Fruit fly (Drosophila melanogaster) whole organism, embryonic: ENCODE data around the gene CG18213.
A peak's percentile ranks its signal among the peaks of the same experiment; 100 is the strongest.

ENCODE experiments used
- Aef1 ChIP-seq: fragments of 200-800 bp; sonication (Bioruptor generic); IDR thresholded peaks from 3 replicates; pipeline ENCODE4 v1.3.6; 2022; ENCODE audit warnings: missing biosample characterization, missing genetic modification characterization
- B-H1 ChIP-seq: fragments of 200-800 bp; sonication (Bioruptor generic); IDR thresholded peaks from 3 replicates; pipeline ENCODE4 v1.3.6; 2022; ENCODE audit warnings: missing biosample characterization, missing genetic modification characterization
- BEAF-32 ChIP-seq: fragments of 200-800 bp; sonication (Bioruptor generic); optimal IDR thresholded peaks from 3 replicates; lab custom pipeline; 2017; ENCODE audit warnings: missing biosample characterization, missing genetic modification characterization, mild to moderate bottlenecking, moderate library complexity, missing genetic modification reagents
- CG11456 ChIP-seq: fragments of 200-800 bp; sonication (Bioruptor generic); IDR thresholded peaks from 3 replicates; pipeline ENCODE4 v1.3.6; 2022; ENCODE audit warnings: missing biosample characterization, missing genetic modification characterization
- CG11504 ChIP-seq: fragments of 200-800 bp; sonication (Bioruptor generic); optimal IDR thresholded peaks from 3 replicates; lab custom pipeline; 2019; ENCODE audit warnings: missing biosample characterization, mild to moderate bottlenecking, missing genetic modification characterization, moderate library complexity
- CG14860 ChIP-seq: fragments of 200-800 bp; sonication (Bioruptor generic); IDR thresholded peaks from 3 replicates; pipeline ENCODE4 v1.3.6; 2022; ENCODE audit warnings: missing biosample characterization, missing genetic modification characterization; ENCODE audit not compliant: partially characterized antibody
- CG15479 ChIP-seq: fragments of 200-800 bp; sonication (Bioruptor generic); optimal IDR thresholded peaks from 3 replicates; lab custom pipeline; 2019; ENCODE audit warnings: missing biosample characterization, mild to moderate bottlenecking, missing genetic modification characterization, moderate library complexity
- CG15696 ChIP-seq: fragments of 200-800 bp; sonication (Bioruptor generic); optimal IDR thresholded peaks from 2 replicates; lab custom pipeline; 2019; ENCODE audit warnings: missing biosample characterization, mild to moderate bottlenecking, missing genetic modification characterization, moderate library complexity
- CG17829 ChIP-seq: fragments of 200-800 bp; optimal IDR thresholded peaks from 2 replicates; lab custom pipeline; 2019; ENCODE audit warnings: missing biosample characterization, mild to moderate bottlenecking, missing genetic modification characterization, moderate library complexity
- CG2678 ChIP-seq: fragments of 200-800 bp; sonication (Bioruptor generic); optimal IDR thresholded peaks from 3 replicates; lab custom pipeline; 2019; ENCODE audit warnings: missing biosample characterization, mild to moderate bottlenecking, missing genetic modification characterization, moderate library complexity
- CG30431 ChIP-seq: fragments of 200-800 bp; sonication (Bioruptor generic); optimal IDR thresholded peaks from 2 replicates; lab custom pipeline; 2017; ENCODE audit warnings: missing biosample characterization, missing genetic modification characterization
- CG31388 ChIP-seq: fragments of 200-800 bp; sonication (Bioruptor generic); optimal IDR thresholded peaks from 2 replicates; lab custom pipeline; 2016; ENCODE audit warnings: missing biosample characterization, missing genetic modification characterization
- CG34376 ChIP-seq: fragments of 200-800 bp; sonication (Bioruptor generic); optimal IDR thresholded peaks from 2 replicates; lab custom pipeline; 2018; ENCODE audit warnings: missing biosample characterization, mild to moderate bottlenecking, missing genetic modification characterization
- CG34422 ChIP-seq: fragments of 200-800 bp; sonication (Bioruptor generic); IDR thresholded peaks from 3 replicates; pipeline ENCODE4 v1.3.6; 2022; ENCODE audit warnings: missing biosample characterization, missing genetic modification characterization
- CG6272 ChIP-seq: fragments of 200-800 bp; sonication (Bioruptor generic); IDR thresholded peaks from 2 replicates; pipeline ENCODE4 v1.3.6; 2022; ENCODE audit warnings: missing biosample characterization, missing genetic modification characterization
- CG7786 ChIP-seq: fragments of 200-800 bp; sonication (Bioruptor generic); optimal IDR thresholded peaks from 2 replicates; lab custom pipeline; 2016; ENCODE audit warnings: missing biosample characterization, missing genetic modification characterization
- CG9437 ChIP-seq: fragments of 200-800 bp; sonication (Bioruptor generic); optimal IDR thresholded peaks from 2 replicates; lab custom pipeline; 2018; ENCODE audit warnings: missing biosample characterization, mild to moderate bottlenecking, missing genetic modification characterization
- Doc3 ChIP-seq: fragments of 200-800 bp; sonication (Bioruptor generic); IDR thresholded peaks from 3 replicates; pipeline ENCODE4 v1.3.6; 2022; ENCODE audit warnings: missing biosample characterization, missing genetic modification characterization; ENCODE audit not compliant: partially characterized antibody
- GATAe ChIP-seq: fragments of 200-800 bp; sonication (Bioruptor generic); conservative IDR thresholded peaks from 2 replicates; pipeline ENCODE4 v1.3.6; 2022; ENCODE audit warnings: missing biosample characterization, missing genetic modification characterization
- Gsc ChIP-seq: fragments of 200-800 bp; sonication (Bioruptor generic); IDR thresholded peaks from 2 replicates; pipeline ENCODE4 v1.3.6; 2022; ENCODE audit warnings: missing biosample characterization, missing genetic modification characterization
- HLH4C ChIP-seq: fragments of 200-800 bp; sonication (Bioruptor generic); IDR thresholded peaks from 3 replicates; pipeline ENCODE4 v1.3.6; 2022; ENCODE audit warnings: missing biosample characterization, missing genetic modification characterization; ENCODE audit not compliant: partially characterized antibody
- Jarid2 ChIP-seq: fragments of 200-800 bp; sonication (Bioruptor generic); optimal IDR thresholded peaks from 3 replicates; lab custom pipeline; 2017; ENCODE audit warnings: mild to moderate bottlenecking, missing biosample characterization, missing genetic modification reagents, missing genetic modification characterization
- Lhr ChIP-seq: fragments of 200-800 bp; sonication (Bioruptor generic); optimal IDR thresholded peaks from 3 replicates; lab custom pipeline; 2017; ENCODE audit warnings: mild to moderate bottlenecking, missing biosample characterization, missing genetic modification reagents, missing genetic modification characterization
- MESR4 ChIP-seq: fragments of 200-800 bp; sonication (Bioruptor generic); optimal IDR thresholded peaks from 2 replicates; lab custom pipeline; 2018; ENCODE audit warnings: missing biosample characterization, mild to moderate bottlenecking, missing genetic modification characterization, moderate library complexity
- NC2β ChIP-seq: fragments of 200-800 bp; sonication (Bioruptor generic); optimal IDR thresholded peaks from 2 replicates; lab custom pipeline; 2016; ENCODE audit warnings: missing biosample characterization, missing genetic modification characterization
- Ptx1 ChIP-seq: fragments of 200-800 bp; sonication (Bioruptor generic); IDR thresholded peaks from 2 replicates; pipeline ENCODE4 v1.3.6; 2022; ENCODE audit warnings: missing biosample characterization, missing genetic modification characterization
- Ravus ChIP-seq: fragments of 200-800 bp; sonication (Bioruptor generic); IDR thresholded peaks from 2 replicates; pipeline ENCODE4 v1.3.6; 2022; ENCODE audit warnings: missing biosample characterization, missing genetic modification characterization
- Scr ChIP-seq: fragments of 200-800 bp; sonication (Bioruptor generic); IDR thresholded peaks from 2 replicates; pipeline ENCODE4 v1.3.6; 2022; ENCODE audit warnings: missing biosample characterization, missing genetic modification characterization; ENCODE audit not compliant: partially characterized antibody
- Six4 ChIP-seq: fragments of 200-800 bp; sonication (Bioruptor generic); optimal IDR thresholded peaks from 2 replicates; lab custom pipeline; 2016; ENCODE audit warnings: missing biosample characterization, missing genetic modification characterization
- Sry-β ChIP-seq: fragments of 200-800 bp; sonication (Bioruptor generic); optimal IDR thresholded peaks from 2 replicates; lab custom pipeline; 2018; ENCODE audit warnings: missing biosample characterization, mild to moderate bottlenecking, missing genetic modification characterization, moderate library complexity
- Vsx1 ChIP-seq: fragments of 200-800 bp; sonication (Bioruptor generic); optimal IDR thresholded peaks from 2 replicates; lab custom pipeline; 2017; ENCODE audit warnings: missing biosample characterization, mild to moderate bottlenecking, missing genetic modification characterization, missing genetic modification reagents
- Xrp1 ChIP-seq: fragments of 200-800 bp; sonication (Bioruptor generic); IDR thresholded peaks from 2 replicates; pipeline ENCODE4 v1.3.6; 2022; ENCODE audit warnings: missing biosample characterization, missing genetic modification characterization
- crc ChIP-seq: fragments of 200-800 bp; sonication (Bioruptor generic); optimal IDR thresholded peaks from 2 replicates; lab custom pipeline; 2016; ENCODE audit warnings: missing biosample characterization, missing genetic modification characterization
- da ChIP-seq: fragments of 200-800 bp; sonication (Bioruptor generic); optimal IDR thresholded peaks from 2 replicates; lab custom pipeline; 2016; ENCODE audit warnings: missing biosample characterization, missing genetic modification characterization
- dati ChIP-seq: fragments of 200-800 bp; sonication (Bioruptor generic); IDR thresholded peaks from 2 replicates; pipeline ENCODE4 v1.3.6; 2022; ENCODE audit warnings: missing biosample characterization, missing genetic modification characterization
- gsb-n ChIP-seq: fragments of 200-800 bp; sonication (Bioruptor generic); optimal IDR thresholded peaks from 3 replicates; lab custom pipeline; 2018; ENCODE audit warnings: missing biosample characterization, mild to moderate bottlenecking, missing genetic modification characterization
- kah ChIP-seq: fragments of 200-800 bp; sonication (Bioruptor generic); optimal IDR thresholded peaks from 2 replicates; lab custom pipeline; 2018; ENCODE audit warnings: missing biosample characterization, mild to moderate bottlenecking, missing genetic modification characterization
- lov ChIP-seq, 2 experiments: fragments of 200-800 bp in 1 of 2; fragments of >200 bp in 1 of 2; sonication (Bioruptor generic) in 1 of 2; IDR thresholded peaks in 1 of 2; optimal IDR thresholded peaks in 1 of 2; 2 replicates in 1 of 2; 3 replicates in 1 of 2; pipeline versions ENCODE4 v1.3.6 to Lab custom; 2017 to 2022; ENCODE audit warnings: missing biosample characterization in 1 of 2, missing genetic modification characterization in 1 of 2
- luna ChIP-seq: fragments of 200-800 bp; sonication (Bioruptor generic); optimal IDR thresholded peaks from 2 replicates; lab custom pipeline; 2016; ENCODE audit warnings: missing biosample characterization, missing genetic modification characterization
- mirr ChIP-seq: fragments of 200-800 bp; sonication (Bioruptor generic); optimal IDR thresholded peaks from 3 replicates; lab custom pipeline; 2018; ENCODE audit warnings: missing biosample characterization, mild to moderate bottlenecking, missing genetic modification characterization
- nerfin-2 ChIP-seq: fragments of 200-800 bp; sonication (Bioruptor generic); IDR thresholded peaks from 2 replicates; pipeline ENCODE4 v1.3.6; 2022; ENCODE audit warnings: missing biosample characterization, missing genetic modification characterization; ENCODE audit not compliant: partially characterized antibody
- nom ChIP-seq: fragments of 200-800 bp; sonication (Bioruptor generic); optimal IDR thresholded peaks from 2 replicates; lab custom pipeline; 2017; ENCODE audit warnings: missing biosample characterization, missing genetic modification characterization, mild to moderate bottlenecking, moderate library complexity, missing genetic modification reagents
- pb ChIP-seq: fragments of 200-800 bp; sonication (Bioruptor generic); optimal IDR thresholded peaks from 3 replicates; lab custom pipeline; 2016; ENCODE audit warnings: missing biosample characterization, missing genetic modification characterization
- peb ChIP-seq: fragments of 200-800 bp; sonication (Bioruptor generic); IDR thresholded peaks from 2 replicates; pipeline ENCODE4 v1.3.6; 2022; ENCODE audit warnings: missing biosample characterization, missing genetic modification characterization
- pita ChIP-seq: fragments of 200-800 bp; sonication (Bioruptor generic); optimal IDR thresholded peaks from 2 replicates; lab custom pipeline; 2017; ENCODE audit warnings: missing biosample characterization, mild to moderate bottlenecking, missing genetic modification characterization
- repo ChIP-seq: fragments of 200-800 bp; sonication (Bioruptor generic); optimal IDR thresholded peaks from 2 replicates; lab custom pipeline; 2016; ENCODE audit warnings: missing biosample characterization, missing genetic modification characterization
- slp2 ChIP-seq: fragments of 200-800 bp; sonication (Bioruptor generic); optimal IDR thresholded peaks from 2 replicates; lab custom pipeline; 2016; ENCODE audit warnings: missing biosample characterization, missing genetic modification characterization
- toy ChIP-seq: fragments of 200-800 bp; sonication (Bioruptor generic); IDR thresholded peaks from 2 replicates; pipeline ENCODE4 v1.3.6; 2022; ENCODE audit warnings: missing biosample characterization, missing genetic modification characterization
- tup ChIP-seq: fragments of 200-800 bp; sonication (Bioruptor generic); optimal IDR thresholded peaks from 2 replicates; lab custom pipeline; 2016; ENCODE audit warnings: missing biosample characterization, mild to moderate bottlenecking, missing genetic modification characterization, moderate library complexity
- vfl ChIP-seq: fragments of 200-800 bp; sonication (Bioruptor generic); optimal IDR thresholded peaks from 2 replicates; lab custom pipeline; 2016; ENCODE audit warnings: missing biosample characterization, missing genetic modification characterization

Gene CG18213

DNA sequence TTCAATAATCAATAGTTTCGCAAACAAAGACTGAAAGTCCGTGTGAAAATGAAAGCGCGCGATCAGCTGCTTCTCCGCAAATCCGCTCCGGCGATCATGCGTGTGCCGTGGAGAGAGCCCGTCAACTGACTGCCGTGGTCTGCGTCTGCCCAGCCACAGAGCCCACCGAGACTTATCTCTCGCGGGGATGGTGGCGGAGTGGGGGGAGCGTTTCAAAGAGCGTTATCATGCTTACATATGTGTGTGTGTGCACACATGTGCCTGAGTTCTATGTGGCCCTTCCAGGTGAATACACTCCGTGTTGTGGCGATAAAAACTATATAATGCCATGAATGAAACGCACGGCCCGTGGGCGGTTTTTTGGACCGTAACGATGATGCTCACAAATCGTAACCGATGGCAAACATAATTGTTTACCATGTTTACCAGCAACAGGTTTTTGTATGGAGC, 38.0 kb upstream of the CG18213 start (continued):
- no peak for TF ChIP-seq da
- TF ChIP-seq MESR4 = peak; percentile 13
- TF ChIP-seq CG11456 (GFP tag; lab: Robert Waterston, UW) = 0 out of 3 replicates have a peak, but pooled peaks have one; percentile 49
- TF ChIP-seq vfl = peak; percentile 6
- TF ChIP-seq CG9437 (GFP tag; lab: Kevin White, UChicago) = no peak
- no peak for TF ChIP-seq toy (GFP tag; lab: Robert Waterston, UW)
- peak; percentile 42 for TF ChIP-seq nom (GFP tag; lab: Kevin White, UChicago)
- no peak for TF ChIP-seq Sry-β (GFP tag; lab: Kevin White, UChicago)
- no peak for TF ChIP-seq Ravus (GFP tag; lab: Robert Waterston, UW)
- no peak for TF ChIP-seq pita (GFP tag; lab: Kevin White, UChicago)
- TF ChIP-seq HLH4C (GFP tag; lab: Robert Waterston, UW) = no peak
- no peak for TF ChIP-seq luna
- TF ChIP-seq CG15696 (tag; lab: Kevin White, UChicago) = no peak
- TF ChIP-seq slp2 (GFP tag; lab: Kevin White, UChicago) = no peak
- peak; percentile 77 for TF ChIP-seq CG15479 (GFP tag; lab: Kevin White, UChicago)
- no peak for TF ChIP-seq gsb-n (tag; lab: Kevin White, UChicago)
- TF ChIP-seq dati = no peak
- no peak for TF ChIP-seq repo
- TF ChIP-seq Doc3 = 0 out of 3 replicates have a peak, but pooled peaks have one; percentile 17
- no peak for TF ChIP-seq peb
- TF ChIP-seq Gsc (GFP tag; lab: Robert Waterston, UW) = no peak
- TF ChIP-seq CG34376 = peak; percentile 80
- TF ChIP-seq Six4 (GFP tag; lab: Kevin White, UChicago) = no peak
- no peak for TF ChIP-seq Xrp1
- no peak for TF ChIP-seq lov (optimal IDR thresholded peaks at IDR 0.05; lab: Kevin White, UChicago)
- 0 out of 3 replicates have a peak, but pooled peaks have one; percentile 18 for TF ChIP-seq lov (GFP tag; IDR thresholded peaks at IDR 0.05; lab: Robert Waterston, UW)
- no peak for TF ChIP-seq pb (GFP tag; lab: Kevin White, UChicago)
- TF ChIP-seq crc (GFP tag; lab: Kevin White, UChicago) = no peak
- no peak for TF ChIP-seq CG6272 (GFP tag; lab: Robert Waterston, UW)
- peak; percentile 24; the same call in 1 of the 2 replicates for TF ChIP-seq Scr (GFP tag; lab: Robert Waterston, UW)
- TF ChIP-seq CG14860 (GFP tag; lab: Robert Waterston, UW) = no peak
- no peak for TF ChIP-seq CG11504
- peak; percentile 86 for TF ChIP-seq mirr (GFP tag; lab: Kevin White, UChicago)
- TF ChIP-seq CG17829 (tag; lab: Kevin White, UChicago) = peak; percentile 18
- no peak for TF ChIP-seq CG7786 (GFP tag; lab: Kevin White, UChicago)
- no peak for TF ChIP-seq Aef1
- no peak for TF ChIP-seq NC2β (GFP tag; lab: Kevin White, UChicago)
- no peak for TF ChIP-seq CG31388 (GFP tag; lab: Kevin White, UChicago)
- TF ChIP-seq CG30431 (GFP tag; lab: Kevin White, UChicago) = no peak
- no peak for TF ChIP-seq CG2678
- no peak for TF ChIP-seq Ptx1
- TF ChIP-seq kah (GFP tag; lab: Kevin White, UChicago) = no peak
- no peak for TF ChIP-seq nerfin-2 (GFP tag; lab: Robert Waterston, UW)
- no peak for TF ChIP-seq B-H1 (GFP tag; lab: Robert Waterston, UW)
- peak; percentile 64 for TF ChIP-seq Jarid2
- TF ChIP-seq BEAF-32 = no peak
- no peak for TF ChIP-seq Lhr (GFP tag; lab: Kevin White, UChicago)
- TF ChIP-seq GATAe (GFP tag; lab: Robert Waterston, UW) = peak; percentile 95
- no peak; the same call in 2 of the 3 replicates for TF ChIP-seq CG34422 (GFP tag; lab: Robert Waterston, UW)
- no peak for TF ChIP-seq tup (GFP tag; lab: Kevin White, UChicago)
- TF ChIP-seq Vsx1 (GFP tag; lab: Kevin White, UChicago) = no peak
